Fruit fly (Drosophila melanogaster): Measurements from ENCODE around the gene CG5665.

DNA sequence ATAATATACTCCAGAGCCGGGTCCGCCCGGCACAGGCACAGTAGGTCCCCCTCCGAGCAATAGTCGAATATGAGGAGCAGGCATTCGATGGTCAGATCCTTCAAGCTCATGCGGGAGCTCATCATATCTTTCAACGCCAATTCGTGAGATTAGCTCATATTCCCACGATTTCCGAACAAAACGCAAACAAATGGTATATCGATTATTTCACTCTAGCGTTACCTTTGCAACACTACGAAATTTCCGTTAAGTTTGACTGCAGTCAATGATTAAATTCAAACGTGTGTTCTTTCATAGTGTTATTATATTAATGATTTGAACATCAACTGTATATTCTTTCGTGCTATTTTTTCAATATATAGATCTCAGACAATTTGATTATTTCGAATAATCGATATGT, 35.0 kb downstream of the CG5665 start, which contains the start of gene CG33969:
- TF ChIP-seq psq (optimal IDR thresholded peaks at IDR 0.05) = no peak
- TF ChIP-seq ttk (optimal IDR thresholded peaks at IDR 0.05) = no peak
- TF ChIP-seq h (optimal IDR thresholded peaks at IDR 0.05) = no peak
- TF ChIP-seq Sin3A (optimal IDR thresholded peaks at IDR 0.05) = no peak

All from Kc167 (cell line).